Fruit fly (Drosophila melanogaster) whole organism, prepupa: ENCODE data around the gene fz2.

Source experiments
- Blimp-1 ChIP-seq: fragments of 200-800 bp; sonication (Bioruptor generic); optimal IDR thresholded peaks from 3 replicates; lab custom pipeline; 2017; ENCODE audit warnings: missing biosample characterization, missing genetic modification characterization, mild to moderate bottlenecking, moderate library complexity, missing genetic modification reagents
- CG10669 ChIP-seq: fragments of 200-800 bp; sonication (Bioruptor generic); optimal IDR thresholded peaks from 3 replicates; lab custom pipeline; 2018; ENCODE audit warnings: missing biosample characterization, mild to moderate bottlenecking, missing genetic modification characterization, moderate library complexity
- CG11294 ChIP-seq: fragments of 200-800 bp; sonication (Bioruptor generic); IDR thresholded peaks from 2 replicates; pipeline ENCODE4 v1.3.6; 2022; ENCODE audit warnings: missing biosample characterization, missing genetic modification characterization
- CG11762 ChIP-seq: fragments of 200-800 bp; sonication (Bioruptor generic); optimal IDR thresholded peaks from 3 replicates; lab custom pipeline; 2016; ENCODE audit warnings: missing biosample characterization, missing genetic modification characterization; ENCODE audit not compliant: insufficient read depth
- CG11902 ChIP-seq: fragments of 200-800 bp; sonication (Bioruptor generic); optimal IDR thresholded peaks from 3 replicates; lab custom pipeline; 2016; ENCODE audit warnings: missing biosample characterization, missing genetic modification characterization
- CG15336 ChIP-seq: fragments of 200-800 bp; sonication (Bioruptor generic); IDR thresholded peaks from 2 replicates; pipeline ENCODE4 v1.3.6; 2022; ENCODE audit warnings: missing biosample characterization, missing genetic modification characterization
- CG1621 ChIP-seq: fragments of 200-800 bp; sonication (Bioruptor generic); optimal IDR thresholded peaks from 3 replicates; lab custom pipeline; 2018; ENCODE audit warnings: missing biosample characterization, mild to moderate bottlenecking, missing genetic modification characterization
- CG16779 ChIP-seq: fragments of 200-800 bp; sonication (Bioruptor generic); optimal IDR thresholded peaks from 3 replicates; lab custom pipeline; 2017; ENCODE audit warnings: missing biosample characterization, mild to moderate bottlenecking, missing genetic modification characterization
- CG3032 ChIP-seq: fragments of 200-800 bp; optimal IDR thresholded peaks from 2 replicates; lab custom pipeline; 2019; ENCODE audit warnings: missing biosample characterization, mild to moderate bottlenecking, missing genetic modification characterization, moderate library complexity
- CG32006 ChIP-seq: fragments of 200-800 bp; sonication (Bioruptor generic); optimal IDR thresholded peaks from 3 replicates; lab custom pipeline; 2017; ENCODE audit warnings: missing biosample characterization, mild to moderate bottlenecking, missing genetic modification characterization
- CG34406 ChIP-seq: fragments of 200-800 bp; sonication (Bioruptor generic); optimal IDR thresholded peaks from 3 replicates; lab custom pipeline; 2016; ENCODE audit warnings: missing biosample characterization, missing genetic modification characterization
- CG3919 ChIP-seq: fragments of 200-800 bp; sonication (Bioruptor generic); optimal IDR thresholded peaks from 3 replicates; lab custom pipeline; 2016; ENCODE audit warnings: missing biosample characterization, missing genetic modification characterization
- CG4318 ChIP-seq: fragments of 200-800 bp; sonication (Bioruptor generic); optimal IDR thresholded peaks from 3 replicates; lab custom pipeline; 2017; ENCODE audit warnings: missing biosample characterization, mild to moderate bottlenecking, missing genetic modification characterization
- CG6163 ChIP-seq: fragments of 200-800 bp; sonication (Bioruptor generic); IDR thresholded peaks from 3 replicates; pipeline ENCODE4 v1.3.6; 2022; ENCODE audit warnings: missing biosample characterization, missing genetic modification characterization
- CG6276 ChIP-seq: fragments of 200-800 bp; sonication (Bioruptor generic); optimal IDR thresholded peaks from 2 replicates; lab custom pipeline; 2017; ENCODE audit warnings: missing biosample characterization, mild to moderate bottlenecking, missing genetic modification characterization
- CG6808 ChIP-seq: fragments of 200-800 bp; sonication (Bioruptor generic); optimal IDR thresholded peaks from 3 replicates; lab custom pipeline; 2017; ENCODE audit warnings: missing biosample characterization, missing genetic modification characterization, mild to moderate bottlenecking, moderate library complexity, missing genetic modification reagents
- CG6854 ChIP-seq: fragments of 200-800 bp; sonication (Bioruptor generic); optimal IDR thresholded peaks from 2 replicates; lab custom pipeline; 2017; ENCODE audit warnings: missing biosample characterization, mild to moderate bottlenecking, missing genetic modification characterization
- CG7368 ChIP-seq: fragments of 200-800 bp; sonication (Bioruptor generic); optimal IDR thresholded peaks from 3 replicates; lab custom pipeline; 2016; ENCODE audit warnings: missing biosample characterization, missing genetic modification characterization
- CG8319 ChIP-seq: fragments of 200-800 bp; sonication (Bioruptor generic); optimal IDR thresholded peaks from 3 replicates; lab custom pipeline; 2016; ENCODE audit warnings: missing biosample characterization, missing genetic modification characterization
- CG8632 ChIP-seq: fragments of 200-800 bp; sonication (Bioruptor generic); optimal IDR thresholded peaks from 3 replicates; lab custom pipeline; 2016; ENCODE audit warnings: missing biosample characterization, missing genetic modification characterization
- Eip75B ChIP-seq: fragments of 200-800 bp; sonication (Bioruptor generic); optimal IDR thresholded peaks from 3 replicates; lab custom pipeline; 2016; ENCODE audit warnings: missing biosample characterization, missing genetic modification characterization
- Eip93F ChIP-seq: fragments of 200-800 bp; sonication (Bioruptor generic); optimal IDR thresholded peaks from 2 replicates; lab custom pipeline; 2016; ENCODE audit warnings: missing biosample characterization, mild to moderate bottlenecking, missing genetic modification characterization
- Ets21C ChIP-seq: fragments of 200-800 bp; sonication (Bioruptor generic); optimal IDR thresholded peaks from 3 replicates; lab custom pipeline; 2016; ENCODE audit warnings: missing biosample characterization, missing genetic modification characterization
- Ets96B ChIP-seq: fragments of 200-800 bp; optimal IDR thresholded peaks from 2 replicates; lab custom pipeline; 2019; ENCODE audit warnings: missing biosample characterization, mild to moderate bottlenecking, missing genetic modification characterization, moderate library complexity
- Gug ChIP-seq: fragments of 200-800 bp; sonication (Bioruptor generic); IDR thresholded peaks from 2 replicates; pipeline ENCODE4 v1.3.6; 2022; ENCODE audit warnings: missing biosample characterization, missing genetic modification characterization
- Hr4 ChIP-seq: fragments of 200-800 bp; sonication (Bioruptor generic); optimal IDR thresholded peaks from 3 replicates; lab custom pipeline; 2016; ENCODE audit warnings: missing biosample characterization, missing genetic modification characterization
- Met ChIP-seq: fragments of 200-800 bp; sonication (Bioruptor generic); optimal IDR thresholded peaks from 3 replicates; lab custom pipeline; 2016; ENCODE audit warnings: missing biosample characterization, missing genetic modification characterization
- OdsH ChIP-seq: fragments of 200-800 bp; sonication (Bioruptor generic); optimal IDR thresholded peaks from 3 replicates; lab custom pipeline; 2016; ENCODE audit warnings: missing biosample characterization, missing genetic modification characterization
- Smox ChIP-seq: fragments of 200-800 bp; sonication (Bioruptor generic); optimal IDR thresholded peaks from 3 replicates; lab custom pipeline; 2016; ENCODE audit warnings: missing biosample characterization, missing genetic modification characterization
- Sox14 ChIP-seq: fragments of 200-800 bp; sonication (Bioruptor generic); optimal IDR thresholded peaks from 3 replicates; lab custom pipeline; 2016; ENCODE audit warnings: missing biosample characterization, missing genetic modification characterization
- Sox15 ChIP-seq: fragments of 200-800 bp; sonication (Bioruptor generic); optimal IDR thresholded peaks from 3 replicates; lab custom pipeline; 2016; ENCODE audit warnings: missing biosample characterization, missing genetic modification characterization
- achi ChIP-seq: fragments of 200-800 bp; sonication (Bioruptor generic); optimal IDR thresholded peaks from 3 replicates; lab custom pipeline; 2016; ENCODE audit warnings: missing biosample characterization, missing genetic modification characterization
- acj6 ChIP-seq: fragments of 200-800 bp; sonication (Bioruptor generic); optimal IDR thresholded peaks from 3 replicates; lab custom pipeline; 2016; ENCODE audit warnings: missing biosample characterization, missing genetic modification characterization
- cyc ChIP-seq: fragments of 200-800 bp; sonication (Bioruptor generic); optimal IDR thresholded peaks from 3 replicates; lab custom pipeline; 2016; ENCODE audit warnings: missing biosample characterization, missing genetic modification characterization
- eg ChIP-seq: fragments of 200-800 bp; sonication (Bioruptor generic); IDR thresholded peaks from 3 replicates; pipeline ENCODE4 v1.3.6; 2022; ENCODE audit warnings: missing biosample characterization, missing genetic modification characterization
- fd59A ChIP-seq: fragments of 200-800 bp; sonication (Bioruptor generic); optimal IDR thresholded peaks from 2 replicates; lab custom pipeline; 2017; ENCODE audit warnings: missing biosample characterization, mild to moderate bottlenecking, missing genetic modification characterization, missing genetic modification reagents
- fd85E ChIP-seq: fragments of 200-800 bp; sonication (Bioruptor generic); optimal IDR thresholded peaks from 3 replicates; lab custom pipeline; 2016; ENCODE audit warnings: missing biosample characterization, missing genetic modification characterization
- fkh ChIP-seq: fragments of 200-800 bp; sonication (Bioruptor generic); optimal IDR thresholded peaks from 3 replicates; lab custom pipeline; 2017; ENCODE audit warnings: missing biosample characterization, mild to moderate bottlenecking, missing genetic modification characterization, moderate library complexity
- net ChIP-seq: fragments of 200-800 bp; sonication (Bioruptor generic); optimal IDR thresholded peaks from 3 replicates; lab custom pipeline; 2016; ENCODE audit warnings: missing biosample characterization, missing genetic modification characterization
- pdm3 ChIP-seq: fragments of 200-800 bp; sonication (Bioruptor generic); optimal IDR thresholded peaks from 3 replicates; lab custom pipeline; 2016; ENCODE audit warnings: missing biosample characterization, missing genetic modification characterization
- salr ChIP-seq, 2 experiments: fragments of 200-800 bp; sonication (Bioruptor generic); optimal IDR thresholded peaks; 3 replicates each; lab custom pipeline; 2016 to 2018; ENCODE audit warnings: missing biosample characterization in 2 of 2, missing genetic modification characterization in 2 of 2, mild to moderate bottlenecking in 1 of 2
- ss ChIP-seq, 2 experiments: fragments of 200-800 bp; sonication (Bioruptor generic); optimal IDR thresholded peaks; 2 replicates in 1 of 2; 3 replicates in 1 of 2; lab custom pipeline; 2017 to 2018; ENCODE audit warnings: mild to moderate bottlenecking in 2 of 2, missing biosample characterization in 2 of 2, missing genetic modification characterization in 2 of 2, moderate library complexity in 1 of 2
- topi ChIP-seq: fragments of 200-800 bp; sonication (Bioruptor generic); optimal IDR thresholded peaks from 3 replicates; lab custom pipeline; 2016; ENCODE audit warnings: missing biosample characterization, missing genetic modification characterization
- vri ChIP-seq: fragments of 200-800 bp; sonication (Bioruptor generic); optimal IDR thresholded peaks from 3 replicates; lab custom pipeline; 2016; ENCODE audit warnings: missing biosample characterization, mild to moderate bottlenecking, missing genetic modification characterization

fz2 gene

dm6 chr3L:19173084-19173720 is 62.0 kb downstream of the fz2 start (continued):
- TF ChIP-seq Smox (GFP tag; lab: Kevin White, UChicago) (peak; percentile 82), CG16779 (tag; lab: Kevin White, UChicago) (peak; percentile 35), Blimp-1 (GFP tag; lab: Kevin White, UChicago) (peak; percentile 15), eg (GFP tag; lab: Robert Waterston, UW) (peak; percentile 37; the same call in 1 of the 3 replicates), fd59A (GFP tag; lab: Kevin White, UChicago) (peak; percentile 94), fd85E (peak; percentile 62), CG10669 (peak; percentile 92), cyc (GFP tag; lab: Kevin White, UChicago) (peak; percentile 81), Sox14 (GFP tag; lab: Kevin White, UChicago) (peak; percentile 87), CG6808 (GFP tag; lab: Kevin White, UChicago) (peak; percentile 94), CG32006 (GFP tag; lab: Kevin White, UChicago) (peak; percentile 52), Ets96B (tag; lab: Kevin White, UChicago) (peak; percentile 96), pdm3 (GFP tag; lab: Kevin White, UChicago) (peak; percentile 81), salr (GFP tag; optimal IDR thresholded peaks at IDR 0.05; lab: Kevin White, UChicago) (peak; percentile 51 to 92), CG11902 (GFP tag; lab: Kevin White, UChicago) (peak; percentile 56), achi (peak; percentile 85), Met (GFP tag; lab: Kevin White, UChicago) (peak; percentile 86), Gug (GFP tag; lab: Robert Waterston, UW) (peak; percentile 47; the same call in 1 of the 2 replicates), CG8319 (peak; percentile 60), Eip93F (GFP tag; lab: Kevin White, UChicago) (no peak), CG11294 (peak; percentile 33; the same call in 1 of the 2 replicates), acj6 (GFP tag; lab: Kevin White, UChicago) (peak; percentile 89), CG34406 (GFP tag; lab: Kevin White, UChicago) (peak; percentile 79), CG7368 (GFP tag; lab: Kevin White, UChicago) (peak; percentile 75), fkh (peak; percentile 5), OdsH (GFP tag; lab: Kevin White, UChicago) (peak; percentile 84), CG4318 (GFP tag; lab: Kevin White, UChicago) (peak; percentile 41)

- TF ChIP-seq CG7368 (GFP tag; lab: Kevin White, UChicago) (peak; percentile 62), OdsH (GFP tag; lab: Kevin White, UChicago) (peak; percentile 79), Ets21C (GFP tag; lab: Kevin White, UChicago) (peak; percentile 85), vri (GFP tag; lab: Kevin White, UChicago) (peak; percentile 53), Ets96B (tag; lab: Kevin White, UChicago) (peak; percentile 90), CG34406 (GFP tag; lab: Kevin White, UChicago) (peak; percentile 74), CG11294 (no peak), Sox15 (GFP tag; lab: Kevin White, UChicago) (peak; percentile 69), achi (peak; percentile 80), pdm3 (GFP tag; lab: Kevin White, UChicago) (peak; percentile 83), cyc (GFP tag; lab: Kevin White, UChicago) (peak; percentile 84), CG16779 (tag; lab: Kevin White, UChicago) (peak; percentile 33), fd85E (no peak), Eip75B (peak; percentile 88), CG6854 (peak; percentile 67), CG3032 (tag; lab: Kevin White, UChicago) (peak; percentile 90), CG6808 (GFP tag; lab: Kevin White, UChicago) (peak; percentile 86), acj6 (GFP tag; lab: Kevin White, UChicago) (peak; percentile 85), CG1621 (tag; lab: Kevin White, UChicago) (peak; percentile 86), net (GFP tag; lab: Kevin White, UChicago) (peak; percentile 71), eg (GFP tag; lab: Robert Waterston, UW) (peak; percentile 39; the same call in 2 of the 3 replicates), CG11762 (peak; percentile 78), Blimp-1 (GFP tag; lab: Kevin White, UChicago) (peak; percentile 47), topi (GFP tag; lab: Kevin White, UChicago) (peak; percentile 91), fd59A (GFP tag; lab: Kevin White, UChicago) (peak; percentile 91), ss (GFP tag; optimal IDR thresholded peaks at IDR 0.05; lab: Kevin White, UChicago) (peak; percentile 43 to 81), CG15336 (GFP tag; lab: Robert Waterston, UW) (0 out of 2 replicates have a peak, but pooled peaks have one; percentile 34), CG3919 (GFP tag; lab: Kevin White, UChicago) (peak; percentile 84), Hr4 (peak; percentile 59), CG6276 (GFP tag; lab: Kevin White, UChicago) (peak; percentile 55), CG6163 (GFP tag; lab: Robert Waterston, UW) (no peak; the same call in 2 of the 3 replicates), Eip93F (GFP tag; lab: Kevin White, UChicago) (peak; percentile 53), CG8632 (peak; percentile 75)
These were observed 62.9 kb downstream of the fz2 start for dm6 chr3L:19172192-19172824.
